Fruit fly (Drosophila melanogaster) whole organism, embryonic: Measurements from ENCODE around the gene Sec23.

Experiments
- Awh ChIP-seq: fragments of 200-800 bp; sonication (Bioruptor generic); IDR thresholded peaks from 2 replicates; pipeline ENCODE4, ENCODE4 v1.3.6; 2022; ENCODE audit warnings: missing biosample characterization, missing genetic modification characterization
- BEAF-32 ChIP-seq: fragments of 200-800 bp; sonication (Bioruptor generic); optimal IDR thresholded peaks from 3 replicates; lab custom pipeline; 2017; ENCODE audit warnings: missing biosample characterization, missing genetic modification characterization, mild to moderate bottlenecking, moderate library complexity, missing genetic modification reagents
- Bteb2 ChIP-seq: fragments of 200-800 bp; sonication (Bioruptor generic); optimal IDR thresholded peaks from 2 replicates; lab custom pipeline; 2016; ENCODE audit warnings: missing biosample characterization, missing genetic modification characterization
- CG11456 ChIP-seq: fragments of 200-800 bp; sonication (Bioruptor generic); IDR thresholded peaks from 3 replicates; pipeline ENCODE4 v1.3.6; 2022; ENCODE audit warnings: missing biosample characterization, missing genetic modification characterization
- CG12769 ChIP-seq: fragments of 200-800 bp; sonication (Bioruptor generic); optimal IDR thresholded peaks from 2 replicates; lab custom pipeline; 2019; ENCODE audit warnings: missing biosample characterization, mild to moderate bottlenecking, missing genetic modification characterization, moderate library complexity
- CG13287 ChIP-seq: fragments of 200-800 bp; sonication (Bioruptor generic); IDR thresholded peaks from 2 replicates; pipeline ENCODE4 v1.3.6; 2022; ENCODE audit warnings: missing biosample characterization, missing genetic modification characterization; ENCODE audit not compliant: partially characterized antibody
- CG15514 ChIP-seq: fragments of 200-800 bp; sonication (Bioruptor generic); optimal IDR thresholded peaks from 3 replicates; lab custom pipeline; 2017; ENCODE audit warnings: missing biosample characterization, missing genetic modification characterization, mild to moderate bottlenecking, moderate library complexity, missing genetic modification reagents
- CG16813 ChIP-seq: fragments of 200-800 bp; sonication (Bioruptor generic); IDR thresholded peaks from 3 replicates; pipeline ENCODE4 v1.3.6; 2022; ENCODE audit warnings: missing biosample characterization, missing genetic modification characterization; ENCODE audit not compliant: partially characterized antibody
- CG17328 ChIP-seq: fragments of 200-800 bp; sonication (Bioruptor generic); IDR thresholded peaks from 2 replicates; pipeline ENCODE4 v1.3.6; 2022; ENCODE audit warnings: missing biosample characterization, missing genetic modification characterization
- CG2116 ChIP-seq: fragments of 200-800 bp; sonication (Bioruptor generic); optimal IDR thresholded peaks from 3 replicates; lab custom pipeline; 2018; ENCODE audit warnings: missing biosample characterization, mild to moderate bottlenecking, missing genetic modification characterization
- CG2199 ChIP-seq: fragments of 200-800 bp; sonication (Bioruptor generic); IDR thresholded peaks from 3 replicates; pipeline ENCODE4 v1.3.6; 2022; ENCODE audit warnings: missing biosample characterization, missing genetic modification characterization
- CG30403 ChIP-seq: fragments of 200-800 bp; sonication (Bioruptor generic); optimal IDR thresholded peaks from 3 replicates; lab custom pipeline; 2016; ENCODE audit warnings: missing biosample characterization, missing genetic modification characterization
- CG32767 ChIP-seq: fragments of 200-800 bp; sonication (Bioruptor generic); IDR thresholded peaks from 2 replicates; pipeline ENCODE4 v1.3.6; 2022; ENCODE audit warnings: missing biosample characterization, missing genetic modification characterization
- CG32772 ChIP-seq: fragments of 200-800 bp; sonication (Bioruptor generic); IDR thresholded peaks from 2 replicates; pipeline ENCODE4 v1.3.6; 2022; ENCODE audit warnings: missing biosample characterization, missing genetic modification characterization
- CG34422 ChIP-seq: fragments of 200-800 bp; sonication (Bioruptor generic); IDR thresholded peaks from 3 replicates; pipeline ENCODE4 v1.3.6; 2022; ENCODE audit warnings: missing biosample characterization, missing genetic modification characterization
- CG9876 ChIP-seq: fragments of 200-800 bp; sonication (Bioruptor generic); optimal IDR thresholded peaks from 2 replicates; lab custom pipeline; 2016; ENCODE audit warnings: missing biosample characterization, missing genetic modification characterization
- CTCF ChIP-seq: fragments of 200-800 bp; sonication (Bioruptor generic); optimal IDR thresholded peaks from 2 replicates; lab custom pipeline; 2017; ENCODE audit warnings: missing biosample characterization, mild to moderate bottlenecking, missing genetic modification characterization, moderate library complexity
- ERR ChIP-seq: fragments of 200-800 bp; sonication (Bioruptor generic); optimal IDR thresholded peaks from 2 replicates; lab custom pipeline; 2016; ENCODE audit warnings: missing biosample characterization, missing genetic modification characterization
- Jarid2 ChIP-seq: fragments of 200-800 bp; sonication (Bioruptor generic); optimal IDR thresholded peaks from 3 replicates; lab custom pipeline; 2017; ENCODE audit warnings: mild to moderate bottlenecking, missing biosample characterization, missing genetic modification reagents, missing genetic modification characterization
- Myb ChIP-seq: fragments of 200-800 bp; sonication (Bioruptor generic); optimal IDR thresholded peaks from 2 replicates; lab custom pipeline; 2016; ENCODE audit warnings: missing biosample characterization, missing genetic modification characterization
- Taf1 ChIP-seq: fragments of 200-800 bp; sonication (Bioruptor generic); IDR thresholded peaks from 2 replicates; pipeline ENCODE4 v1.3.6; 2022; ENCODE audit warnings: missing biosample characterization, missing genetic modification characterization
- Vsx1 ChIP-seq: fragments of 200-800 bp; sonication (Bioruptor generic); optimal IDR thresholded peaks from 2 replicates; lab custom pipeline; 2017; ENCODE audit warnings: missing biosample characterization, mild to moderate bottlenecking, missing genetic modification characterization, missing genetic modification reagents
- abd-A ChIP-seq: fragments of 200-800 bp; sonication (Bioruptor generic); optimal IDR thresholded peaks from 3 replicates; lab custom pipeline; 2019; ENCODE audit warnings: missing biosample characterization, mild to moderate bottlenecking, missing genetic modification characterization, moderate library complexity
- al ChIP-seq: fragments of 200-800 bp; sonication (Bioruptor generic); IDR thresholded peaks from 2 replicates; pipeline ENCODE4 v1.3.6; 2022; ENCODE audit warnings: missing biosample characterization, missing genetic modification characterization
- ap ChIP-seq: fragments of 200-800 bp; sonication (Bioruptor generic); IDR thresholded peaks from 2 replicates; pipeline ENCODE4 v1.3.6; 2022; ENCODE audit warnings: missing biosample characterization, missing genetic modification characterization
- bcd ChIP-seq: fragments of 200-800 bp; sonication (Bioruptor generic); optimal IDR thresholded peaks from 2 replicates; lab custom pipeline; 2017; ENCODE audit warnings: missing biosample characterization, mild to moderate bottlenecking, missing genetic modification characterization
- bsh ChIP-seq, 2 experiments: fragments of 200-800 bp; sonication (Bioruptor generic); optimal IDR thresholded peaks; 2 replicates each; lab custom pipeline; 2017 to 2018; ENCODE audit warnings: mild to moderate bottlenecking in 2 of 2, missing biosample characterization in 2 of 2, missing genetic modification characterization in 2 of 2, moderate library complexity in 1 of 2
- cato ChIP-seq: fragments of 200-800 bp; sonication (Bioruptor generic); optimal IDR thresholded peaks from 2 replicates; lab custom pipeline; 2016; ENCODE audit warnings: missing biosample characterization, missing genetic modification characterization, borderline replicate concordance
- cg ChIP-seq: fragments of 200-800 bp; sonication (Bioruptor generic); optimal IDR thresholded peaks from 3 replicates; lab custom pipeline; 2019; ENCODE audit warnings: missing biosample characterization, mild to moderate bottlenecking, missing genetic modification characterization, moderate library complexity
- chinmo ChIP-seq: fragments of 200-800 bp; sonication (Bioruptor generic); IDR thresholded peaks from 4 replicates; pipeline ENCODE4 v1.3.6; 2022; ENCODE audit warnings: missing biosample characterization, missing genetic modification characterization; ENCODE audit not compliant: partially characterized antibody
- croc ChIP-seq: fragments of 200-800 bp; sonication (Bioruptor generic); conservative IDR thresholded peaks from 3 replicates; pipeline ENCODE4 v1.3.6; 2022; ENCODE audit warnings: missing biosample characterization, missing genetic modification characterization
- disco-r ChIP-seq: fragments of 200-800 bp; sonication (Bioruptor generic); optimal IDR thresholded peaks from 2 replicates; lab custom pipeline; 2016; ENCODE audit warnings: missing biosample characterization, missing genetic modification characterization
- ems ChIP-seq: fragments of 200-800 bp; sonication (Bioruptor generic); optimal IDR thresholded peaks from 3 replicates; lab custom pipeline; 2016; ENCODE audit warnings: missing biosample characterization, missing genetic modification characterization
- esg ChIP-seq: fragments of 200-800 bp; sonication (Bioruptor generic); conservative IDR thresholded peaks from 2 replicates; pipeline ENCODE4 v1.3.6; 2022; ENCODE audit warnings: missing biosample characterization, missing genetic modification characterization
- gfzf ChIP-seq: fragments of 200-800 bp; sonication (Bioruptor generic); optimal IDR thresholded peaks from 2 replicates; lab custom pipeline; 2016; ENCODE audit warnings: missing biosample characterization, mild to moderate bottlenecking, missing genetic modification characterization, moderate library complexity
- lbe ChIP-seq: fragments of 200-800 bp; sonication (Bioruptor generic); optimal IDR thresholded peaks from 2 replicates; lab custom pipeline; 2016; ENCODE audit warnings: missing biosample characterization, mild to moderate bottlenecking, missing genetic modification characterization
- lmd ChIP-seq: fragments of 200-800 bp; sonication (Bioruptor generic); IDR thresholded peaks from 2 replicates; pipeline ENCODE4 v1.3.6; 2022; ENCODE audit warnings: missing biosample characterization, missing genetic modification characterization
- peb ChIP-seq: fragments of 200-800 bp; sonication (Bioruptor generic); IDR thresholded peaks from 2 replicates; pipeline ENCODE4 v1.3.6; 2022; ENCODE audit warnings: missing biosample characterization, missing genetic modification characterization
- pum ChIP-seq: fragments of 200-800 bp; sonication (Bioruptor generic); optimal IDR thresholded peaks from 2 replicates; lab custom pipeline; 2016; ENCODE audit warnings: missing biosample characterization, missing genetic modification characterization
- pzg ChIP-seq: fragments of 200-800 bp; sonication (Bioruptor generic); optimal IDR thresholded peaks from 3 replicates; lab custom pipeline; 2018; ENCODE audit warnings: missing biosample characterization, mild to moderate bottlenecking, missing genetic modification characterization, moderate library complexity
- rib ChIP-seq: fragments of 200-800 bp; sonication (Bioruptor generic); IDR thresholded peaks from 2 replicates; pipeline ENCODE4 v1.3.6; 2022; ENCODE audit warnings: missing biosample characterization, missing genetic modification characterization
- row ChIP-seq: fragments of 200-800 bp; sonication (Bioruptor generic); IDR thresholded peaks from 3 replicates; pipeline ENCODE4 v1.3.6; 2022; ENCODE audit warnings: missing biosample characterization, missing genetic modification characterization
- sd ChIP-seq: fragments of 200-800 bp; sonication (Bioruptor generic); optimal IDR thresholded peaks from 3 replicates; lab custom pipeline; 2018; ENCODE audit warnings: missing biosample characterization, mild to moderate bottlenecking, missing genetic modification characterization, moderate library complexity
- seq ChIP-seq: fragments of 200-800 bp; sonication (Bioruptor generic); IDR thresholded peaks from 2 replicates; pipeline ENCODE4 v1.3.6; 2022; ENCODE audit warnings: missing biosample characterization, missing genetic modification characterization
- sima ChIP-seq: fragments of 200-800 bp; sonication (Bioruptor generic); optimal IDR thresholded peaks from 2 replicates; lab custom pipeline; 2016; ENCODE audit warnings: missing biosample characterization, missing genetic modification characterization
- sisA ChIP-seq: fragments of 200-800 bp; sonication (Bioruptor generic); IDR thresholded peaks from 2 replicates; pipeline ENCODE4 v1.3.6; 2022; ENCODE audit warnings: missing biosample characterization, missing genetic modification characterization
- sug ChIP-seq: fragments of 200-800 bp; optimal IDR thresholded peaks from 2 replicates; lab custom pipeline; 2019; ENCODE audit warnings: missing biosample characterization, mild to moderate bottlenecking, missing genetic modification characterization, moderate library complexity
- usp ChIP-seq: fragments of >200 bp; optimal IDR thresholded peaks from 2 replicates; lab custom pipeline; 2017; ENCODE audit warnings: missing biosample characterization, missing genetic modification characterization
- wek ChIP-seq: fragments of 200-800 bp; sonication (Bioruptor generic); optimal IDR thresholded peaks from 3 replicates; lab custom pipeline; 2018; ENCODE audit warnings: missing biosample characterization, mild to moderate bottlenecking, missing genetic modification characterization, moderate library complexity
- wor ChIP-seq: fragments of 200-800 bp; sonication (Bioruptor generic); IDR thresholded peaks from 2 replicates; pipeline ENCODE4 v1.3.6; 2022; ENCODE audit warnings: missing biosample characterization, missing genetic modification characterization

Gene Sec23

dm6 chr3R:5682921-5683748 lies 34.3 kb downstream of the Sec23 start (continued):
- TF ChIP-seq esg (no peak), ems (GFP tag; lab: Kevin White, UChicago) (no peak), sima (GFP tag; lab: Kevin White, UChicago) (peak; percentile 1), chinmo (0 out of 4 replicates have a peak, but pooled peaks have one; percentile 21), CG13287 (GFP tag; lab: Robert Waterston, UW) (no peak), pzg (no peak), sug (tag; lab: Kevin White, UChicago) (no peak), seq (GFP tag; lab: Robert Waterston, UW) (0 out of 2 replicates have a peak, but pooled peaks have one; percentile 34), rib (GFP tag; lab: Robert Waterston, UW) (no peak), BEAF-32 (GFP tag; lab: Kevin White, UChicago) (no peak), ERR (GFP tag; lab: Kevin White, UChicago) (no peak), CG11456 (no peak), CG17328 (GFP tag; lab: Robert Waterston, UW) (peak; percentile 64; the same call in 1 of the 2 replicates), Taf1 (GFP tag; lab: Robert Waterston, UW) (no peak), sisA (no peak), CG2116 (GFP tag; lab: Kevin White, UChicago) (peak; percentile 14), CG32772 (peak; percentile 36; the same call in 1 of the 2 replicates), CG34422 (no peak), gfzf (GFP tag; lab: Kevin White, UChicago) (no peak), CG30403 (GFP tag; lab: Kevin White, UChicago) (peak; percentile 64), al (GFP tag; lab: Robert Waterston, UW) (no peak), sd (tag; lab: Kevin White, UChicago) (no peak), peb (GFP tag; lab: Robert Waterston, UW) (0 out of 2 replicates have a peak, but pooled peaks have one; percentile 21), CG12769 (no peak), croc (GFP tag; lab: Robert Waterston, UW) (peak; percentile 53; the same call in 2 of the 3 replicates), Awh (no peak), CG15514 (GFP tag; lab: Kevin White, UChicago) (no peak), abd-A (no peak), cg (GFP tag; lab: Kevin White, UChicago) (no peak), Bteb2 (GFP tag; lab: Kevin White, UChicago) (no peak), Vsx1 (GFP tag; lab: Kevin White, UChicago) (no peak), CG2199 (GFP tag; lab: Robert Waterston, UW) (no peak), Myb (GFP tag; lab: Kevin White, UChicago) (no peak), wor (GFP tag; lab: Robert Waterston, UW) (peak; percentile 16; the same call in 1 of the 2 replicates), pum (GFP tag; lab: Kevin White, UChicago) (peak; percentile 61), CG16813 (no peak), Jarid2 (no peak), CG9876 (GFP tag; lab: Kevin White, UChicago) (no peak), disco-r (GFP tag; lab: Kevin White, UChicago) (no peak), bsh (GFP tag; optimal IDR thresholded peaks at IDR 0.05; lab: Kevin White, UChicago) (peak; percentile 55 to 88), CTCF (GFP tag; lab: Kevin White, UChicago) (no peak), cato (GFP tag; lab: Kevin White, UChicago) (peak; percentile 8), usp (GFP tag; lab: Kevin White, UChicago) (no peak), bcd (GFP tag; lab: Kevin White, UChicago) (peak; percentile 23), wek (GFP tag; lab: Kevin White, UChicago) (no peak), ap (no peak), CG32767 (GFP tag; lab: Robert Waterston, UW) (peak; percentile 66; the same call in 1 of the 2 replicates), lmd (GFP tag; lab: Robert Waterston, UW) (peak; percentile 54), lbe (GFP tag; lab: Kevin White, UChicago) (no peak), row (GFP tag; lab: Robert Waterston, UW) (peak; percentile 79)
